Fruit fly (Drosophila melanogaster) S2 (cell line): ENCODE results near the gene boi.

Source experiments
- CG8478 ChIP-seq: fragments of >200 bp; optimal IDR thresholded peaks from 2 replicates; lab custom pipeline; 2018
- CTCF ChIP-seq, 2 experiments: fragments of >200 bp; optimal IDR thresholded peaks; 2 replicates each; lab custom pipeline; 2018

- TF ChIP-seq CTCF (optimal IDR thresholded peaks at IDR 0.05; lab: Kevin White, UChicago) (no peak), CG8478 (lab: Kevin White, UChicago) (no peak)
These were observed 2.9 kb downstream of the boi start for dm6 chrX:2466919-2467318.
